Worm (Caenorhabditis elegans) whole organism, L1 larva: ENCODE data around the gene sod-1.

Source experiments
- C04F5.9 ChIP-seq: sonication (generic microtip); optimal IDR thresholded peaks from 2 replicates; lab custom pipeline; 2016; ENCODE audit warnings: missing genetic modification characterization, missing compliant biosample characterization
- C16A3.4 ChIP-seq: fragments of 150-350 bp; optimal IDR thresholded peaks from 2 replicates; lab custom pipeline; 2014; ENCODE audit warnings: missing biosample characterization, missing genetic modification characterization
- Y116A8C.19 ChIP-seq: sonication (generic microtip); optimal IDR thresholded peaks from 2 replicates; lab custom pipeline; 2016; ENCODE audit warnings: missing compliant biosample characterization, missing genetic modification characterization, borderline replicate concordance
- alr-1 ChIP-seq: fragments of 200-800 bp; sonication (Bioruptor generic); optimal IDR thresholded peaks from 2 replicates; lab custom pipeline; 2018; ENCODE audit warnings: borderline replicate concordance, mild to moderate bottlenecking, missing genetic modification characterization, missing compliant biosample characterization
- ceh-63 ChIP-seq: fragments of 200-800 bp; sonication (Bioruptor generic); optimal IDR thresholded peaks from 2 replicates; lab custom pipeline; 2018; ENCODE audit warnings: mild to moderate bottlenecking, missing genetic modification characterization, missing compliant biosample characterization
- ceh-8 ChIP-seq: fragments of 200-800 bp; sonication (Bioruptor generic); optimal IDR thresholded peaks from 2 replicates; lab custom pipeline; 2018; ENCODE audit warnings: mild to moderate bottlenecking, missing genetic modification characterization, moderate library complexity, missing compliant biosample characterization
- ceh-82 ChIP-seq, 3 experiments: fragments of 150-350 bp in 1 of 3; sonication (generic microtip) in 2 of 3; optimal IDR thresholded peaks; 2 replicates each; lab custom pipeline; 2014 to 2017; ENCODE audit warnings: missing biosample characterization in 3 of 3, missing genetic modification characterization in 3 of 3
- ceh-90 ChIP-seq: sonication (generic microtip); optimal IDR thresholded peaks from 2 replicates; lab custom pipeline; 2016; ENCODE audit warnings: missing genetic modification characterization, missing compliant biosample characterization
- ces-1 ChIP-seq: fragments of 150-350 bp; optimal IDR thresholded peaks from 2 replicates; lab custom pipeline; 2014; ENCODE audit warnings: missing biosample characterization, missing genetic modification reagents, missing genetic modification characterization
- dpl-1 ChIP-seq, 3 experiments: fragments of 150-350 bp in 2 of 3; sonication (generic microtip) in 1 of 3; optimal IDR thresholded peaks; 2 replicates each; lab custom pipeline; 2014 to 2017; ENCODE audit warnings: missing biosample characterization in 3 of 3, missing genetic modification characterization in 3 of 3, missing genetic modification reagents in 3 of 3
- dsc-1 ChIP-seq: sonication (generic microtip); optimal IDR thresholded peaks from 2 replicates; lab custom pipeline; 2016; ENCODE audit warnings: mild to moderate bottlenecking, missing genetic modification characterization, missing compliant biosample characterization
- efl-1 ChIP-seq, 4 experiments: fragments of 150-350 bp; optimal IDR thresholded peaks in 3 of 4; peaks in 1 of 4; 1 replicate in 1 of 4; 2 replicates in 3 of 4; lab custom pipeline; 2014; ENCODE audit warnings: missing biosample characterization in 2 of 4, missing genetic modification characterization in 2 of 4, missing genetic modification reagents in 2 of 4
- efl-3 ChIP-seq: fragments of 200-800 bp; sonication (Bioruptor generic); optimal IDR thresholded peaks from 2 replicates; lab custom pipeline; 2018; ENCODE audit warnings: mild to moderate bottlenecking, missing genetic modification characterization, missing compliant biosample characterization
- egl-13 ChIP-seq: sonication (generic microtip); optimal IDR thresholded peaks from 2 replicates; lab custom pipeline; 2016; ENCODE audit warnings: missing genotype, missing genetic modification reagents, missing genetic modification characterization, missing compliant biosample characterization
- egl-27 ChIP-seq, 2 experiments: fragments of 150-350 bp in 1 of 2; sonication (generic microtip); optimal IDR thresholded peaks; 3 replicates each; lab custom pipeline; 2017 to 2018; ENCODE audit warnings: missing biosample characterization in 2 of 2, missing genetic modification characterization in 2 of 2, missing genetic modification reagents in 2 of 2
- fos-1 ChIP-seq: fragments of 150-350 bp; optimal IDR thresholded peaks from 2 replicates; lab custom pipeline; 2014; ENCODE audit warnings: missing biosample characterization, missing genetic modification characterization
- irx-1 ChIP-seq: sonication (generic microtip); optimal IDR thresholded peaks from 2 replicates; lab custom pipeline; 2016; ENCODE audit warnings: missing genetic modification characterization, missing compliant biosample characterization
- lin-14 ChIP-seq: fragments of 200-800 bp; sonication (Bioruptor generic); optimal IDR thresholded peaks from 2 replicates; lab custom pipeline; 2018; ENCODE audit warnings: mild to moderate bottlenecking, missing genetic modification characterization, moderate library complexity, missing compliant biosample characterization
- lin-15B ChIP-seq: fragments of 150-350 bp; sonication (generic microtip); optimal IDR thresholded peaks from 3 replicates; lab custom pipeline; 2014; ENCODE audit warnings: missing biosample characterization, missing genetic modification characterization
- lin-35 ChIP-seq, 2 experiments: fragments of 150-350 bp; optimal IDR thresholded peaks; 2 replicates each; lab custom pipeline; 2014; ENCODE audit warnings: missing biosample characterization in 2 of 2, missing genetic modification characterization in 2 of 2, missing genetic modification reagents in 2 of 2
- lin-39 ChIP-seq: fragments of 150-350 bp; optimal IDR thresholded peaks from 2 replicates; lab custom pipeline; 2014; ENCODE audit warnings: missing biosample characterization, missing genetic modification reagents, missing genetic modification characterization
- mef-2 ChIP-seq: fragments of 150-350 bp; optimal IDR thresholded peaks from 2 replicates; lab custom pipeline; 2014; ENCODE audit warnings: missing biosample characterization, missing genetic modification characterization
- mep-1 ChIP-seq: fragments of 150-350 bp; optimal IDR thresholded peaks from 2 replicates; lab custom pipeline; 2014; ENCODE audit warnings: missing biosample characterization, missing genetic modification characterization
- nhr-12 ChIP-seq: sonication (generic microtip); optimal IDR thresholded peaks from 2 replicates; lab custom pipeline; 2017; ENCODE audit warnings: missing biosample characterization, missing genetic modification characterization
- nhr-47 ChIP-seq: sonication (generic microtip); optimal IDR thresholded peaks from 2 replicates; lab custom pipeline; 2016; ENCODE audit warnings: mild to moderate bottlenecking, missing genetic modification characterization, moderate library complexity, missing compliant biosample characterization
- nhr-71 ChIP-seq: sonication (generic microtip); optimal IDR thresholded peaks from 2 replicates; lab custom pipeline; 2016; ENCODE audit warnings: mild to moderate bottlenecking, missing genetic modification characterization, moderate library complexity, missing compliant biosample characterization
- nhr-76 ChIP-seq: sonication (generic microtip); optimal IDR thresholded peaks from 2 replicates; lab custom pipeline; 2017; ENCODE audit warnings: missing biosample characterization, missing genetic modification characterization
- pqm-1 ChIP-seq: sonication (generic microtip); optimal IDR thresholded peaks from 3 replicates; lab custom pipeline; 2017; ENCODE audit warnings: missing biosample characterization, missing genetic modification characterization
- snpc-4 ChIP-seq: fragments of 150-350 bp; optimal IDR thresholded peaks from 2 replicates; lab custom pipeline; 2014; ENCODE audit warnings: missing biosample characterization, missing genetic modification characterization
- sox-4 ChIP-seq: sonication (generic microtip); optimal IDR thresholded peaks from 2 replicates; lab custom pipeline; 2016; ENCODE audit warnings: missing genetic modification characterization, missing compliant biosample characterization
- sptf-1 ChIP-seq: fragments of 150-350 bp; optimal IDR thresholded peaks from 2 replicates; lab custom pipeline; 2014; ENCODE audit warnings: missing biosample characterization, missing genetic modification characterization
- sup-37 ChIP-seq: fragments of 200-800 bp; sonication (Bioruptor generic); optimal IDR thresholded peaks from 2 replicates; lab custom pipeline; 2018; ENCODE audit warnings: mild to moderate bottlenecking, missing genetic modification characterization, missing compliant biosample characterization
- swsn-7 ChIP-seq: sonication (generic microtip); optimal IDR thresholded peaks from 2 replicates; lab custom pipeline; 2016; ENCODE audit warnings: missing genetic modification characterization, missing compliant biosample characterization
- tbx-2 ChIP-seq: sonication (generic microtip); optimal IDR thresholded peaks from 2 replicates; lab custom pipeline; 2016; ENCODE audit warnings: missing genetic modification characterization, missing compliant biosample characterization
- unc-130 ChIP-seq: fragments of 150-350 bp; optimal IDR thresholded peaks from 2 replicates; lab custom pipeline; 2017; ENCODE audit warnings: missing biosample characterization, missing genetic modification characterization, inconsistent platforms
- unc-30 ChIP-seq: sonication (generic microtip); optimal IDR thresholded peaks from 2 replicates; lab custom pipeline; 2017; ENCODE audit warnings: missing biosample characterization, missing genetic modification characterization
- unc-62 ChIP-seq: fragments of 150-350 bp; optimal IDR thresholded peaks from 2 replicates; lab custom pipeline; 2014; ENCODE audit warnings: missing biosample characterization, missing genetic modification reagents, missing genetic modification characterization
- unc-86 ChIP-seq: sonication (generic microtip); optimal IDR thresholded peaks from 2 replicates; lab custom pipeline; 2016; ENCODE audit warnings: missing genetic modification characterization, missing compliant biosample characterization
- unc-98 ChIP-seq: fragments of 200-800 bp; sonication (Bioruptor generic); IDR thresholded peaks from 2 replicates; pipeline ENCODE4 v1.3.6; 2022; ENCODE audit warnings: missing genetic modification characterization, missing compliant biosample characterization
- vab-15 ChIP-seq: sonication (generic microtip); optimal IDR thresholded peaks from 2 replicates; lab custom pipeline; 2017; ENCODE audit warnings: missing genotype, mild to moderate bottlenecking, missing genetic modification characterization, missing compliant biosample characterization
- xbp-1 ChIP-seq: sonication (generic microtip); optimal IDR thresholded peaks from 2 replicates; lab custom pipeline; 2016; ENCODE audit warnings: missing genetic modification characterization, missing compliant biosample characterization
- ztf-11 ChIP-seq, 2 experiments: sonication (generic microtip); optimal IDR thresholded peaks; 2 replicates each; lab custom pipeline; 2016 to 2017; ENCODE audit warnings: missing genetic modification characterization in 2 of 2, missing biosample characterization in 1 of 2, missing compliant biosample characterization in 1 of 2

sod-1 gene

DNA sequence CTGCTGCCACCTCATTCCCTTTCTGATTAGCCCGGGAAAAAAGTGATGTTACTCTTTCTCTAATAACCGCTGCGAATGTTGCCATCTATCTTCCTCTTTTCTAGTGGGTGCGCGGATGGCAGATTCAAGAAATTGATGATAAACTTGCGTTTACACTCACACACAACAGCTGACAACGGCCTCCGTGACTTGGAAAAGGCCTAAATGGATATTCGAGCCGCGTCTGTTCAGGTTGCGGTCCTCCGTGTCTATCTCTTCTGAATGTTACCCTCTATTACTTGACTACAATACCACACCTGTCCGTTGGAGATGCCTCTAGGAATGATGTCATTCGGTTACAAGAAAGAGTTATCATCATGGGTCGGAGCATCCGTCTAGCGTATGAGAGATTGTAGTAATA is 37.2 kb downstream of the sod-1 start:
- TF ChIP-seq mef-2: no peak
- TF ChIP-seq efl-1 (optimal IDR thresholded peaks at IDR 0.05; lab: Kevin White, UChicago): no peak
- peak in 1 of 2 experiments; percentile 71 for TF ChIP-seq efl-1 (GFP tag; optimal IDR thresholded peaks at IDR 0.05 in 1 of 2; lab: Kevin White, UChicago)
- TF ChIP-seq irx-1: no peak
- peak; percentile 4 for TF ChIP-seq nhr-71 (tag; lab: Kevin White, UChicago)
- no peak for TF ChIP-seq lin-15B (tag; lab: Kevin White, UChicago)
- no peak for TF ChIP-seq sup-37 (GFP tag; lab: Kevin White, UChicago)
- TF ChIP-seq, all 84 proteins: peak for 2

DNA sequence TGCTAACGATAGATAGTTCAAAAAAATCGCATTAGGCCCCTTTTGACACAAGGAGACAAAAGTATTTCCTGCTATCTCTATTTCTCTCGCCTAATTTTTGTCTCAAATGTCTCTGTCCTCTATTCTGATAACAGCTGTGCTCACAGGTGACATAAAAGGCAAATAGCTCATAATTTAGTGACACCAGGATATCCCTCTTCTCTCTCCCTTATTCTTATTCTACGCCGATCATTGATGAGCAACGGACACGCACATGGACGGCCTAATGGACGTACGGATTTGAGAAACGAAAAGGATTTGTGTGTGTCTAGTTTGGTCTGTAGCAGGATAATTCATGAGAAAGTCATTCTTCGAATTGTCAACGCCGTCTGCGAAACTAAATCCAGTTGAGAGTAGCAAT is 37.7 kb downstream of the sod-1 start:
- TF ChIP-seq ceh-90 (tag; lab: Kevin White, UChicago) (no peak), unc-86 (tag; lab: Kevin White, UChicago) (peak; percentile 36), tbx-2 (tag; lab: Kevin White, UChicago) (peak; percentile 29), nhr-76 (tag; lab: Kevin White, UChicago) (no peak), efl-1 (optimal IDR thresholded peaks at IDR 0.05; lab: Kevin White, UChicago) (no peak), efl-1 (GFP tag; optimal IDR thresholded peaks at IDR 0.05 in 1 of 2; lab: Kevin White, UChicago) (peak in 1 of 2 experiments; percentile 88), egl-13 (tag; lab: Kevin White, UChicago) (peak; percentile 19), dsc-1 (tag; lab: Kevin White, UChicago) (peak; percentile 41), ztf-11 (tag; optimal IDR thresholded peaks at IDR 0.05; lab: Kevin White, UChicago) (peak in 1 of 2 experiments; percentile 50)
- TF ChIP-seq, all 84 proteins: peak for 6

- TF ChIP-seq Y116A8C.19 (tag; lab: Kevin White, UChicago) (no peak), lin-14 (peak; percentile 5), lin-35 (GFP tag; optimal IDR thresholded peaks at IDR 0.05; lab: Kevin White, UChicago) (no peak)
Observed at ce11 chrII:6934729-6935128, 39.0 kb downstream of the sod-1 start.

DNA sequence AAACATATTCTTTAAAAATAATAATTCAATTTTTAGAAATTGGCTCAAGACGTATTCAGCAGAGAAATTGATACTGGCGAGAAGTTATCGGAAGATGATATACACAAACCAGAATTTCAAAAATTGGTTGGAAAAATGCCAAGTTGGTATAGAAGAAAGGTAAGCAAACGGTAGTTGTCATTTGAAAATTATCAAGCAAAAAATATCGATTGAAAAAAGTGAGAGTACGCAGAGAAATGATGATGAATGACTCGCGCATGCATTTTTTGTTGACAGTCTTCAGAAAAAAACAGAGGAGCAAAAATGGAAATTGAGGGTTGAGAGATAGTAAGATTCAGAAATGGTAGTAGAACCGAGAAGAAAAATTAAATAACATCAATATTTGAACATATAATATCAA is 40.7 kb downstream of the sod-1 start:
- TF ChIP-seq unc-98 (no peak), ceh-8 (GFP tag; lab: Kevin White, UChicago) (no peak), efl-1 (optimal IDR thresholded peaks at IDR 0.05; lab: Kevin White, UChicago) (no peak), efl-1 (GFP tag; optimal IDR thresholded peaks at IDR 0.05 in 1 of 2; lab: Kevin White, UChicago) (peak in 1 of 2 experiments; percentile 11), ceh-82 (tag; optimal IDR thresholded peaks at IDR 0.05; lab: Kevin White, UChicago) (no peak)
- TF ChIP-seq, all 84 proteins: peak for 1

DNA sequence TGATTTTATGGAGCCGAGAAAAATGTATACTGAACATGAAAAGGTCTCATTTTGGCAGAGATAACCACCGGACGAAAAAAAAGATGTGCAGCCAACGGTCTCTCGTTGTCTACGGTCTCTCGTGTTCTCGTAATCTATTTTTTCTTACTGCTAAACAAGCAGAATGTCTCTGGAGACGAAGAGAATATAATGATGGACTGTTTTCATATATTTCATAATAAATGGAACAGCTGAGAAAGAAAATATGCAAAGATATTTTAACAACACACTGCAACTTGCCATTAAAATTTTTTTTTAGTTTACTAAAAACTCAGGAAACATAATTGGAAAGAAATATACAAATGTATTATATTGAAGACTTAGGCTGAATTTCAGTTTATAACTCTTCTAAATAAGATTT is 43.6 kb downstream of the sod-1 start:
- TF ChIP-seq ztf-11 (tag; optimal IDR thresholded peaks at IDR 0.05; lab: Kevin White, UChicago): no peak
- TF ChIP-seq xbp-1 (tag; lab: Kevin White, UChicago): no peak
- TF ChIP-seq ces-1 (GFP tag; lab: Kevin White, UChicago): no peak
- TF ChIP-seq lin-14: peak; percentile 17
- no peak for TF ChIP-seq nhr-47
- no peak for TF ChIP-seq C16A3.4 (tag; lab: Kevin White, UChicago)
- no peak for TF ChIP-seq swsn-7 (tag; lab: Kevin White, UChicago)
- no peak for TF ChIP-seq dpl-1 (GFP tag; optimal IDR thresholded peaks at IDR 0.05; lab: Kevin White, UChicago)
- TF ChIP-seq lin-15B (tag; lab: Kevin White, UChicago): no peak
- no peak for TF ChIP-seq unc-130
- TF ChIP-seq vab-15 (tag; lab: Kevin White, UChicago): no peak
- no peak for TF ChIP-seq efl-1 (optimal IDR thresholded peaks at IDR 0.05; lab: Kevin White, UChicago)
- no peak for TF ChIP-seq efl-1 (GFP tag; optimal IDR thresholded peaks at IDR 0.05 in 1 of 2; lab: Kevin White, UChicago)
- no peak for TF ChIP-seq unc-30 (tag; lab: Kevin White, UChicago)
- no peak for TF ChIP-seq sup-37 (GFP tag; lab: Kevin White, UChicago)
- no peak for TF ChIP-seq sptf-1
- no peak for TF ChIP-seq ceh-63 (GFP tag; lab: Kevin White, UChicago)
- no peak for TF ChIP-seq egl-27 (tag; optimal IDR thresholded peaks at IDR 0.05; lab: Kevin White, UChicago)
- peak; percentile 7 for TF ChIP-seq mep-1 (tag; lab: Kevin White, UChicago)
- no peak for TF ChIP-seq alr-1
- no peak for TF ChIP-seq nhr-76 (tag; lab: Kevin White, UChicago)
- no peak for TF ChIP-seq lin-35 (GFP tag; optimal IDR thresholded peaks at IDR 0.05; lab: Kevin White, UChicago)
- peak; percentile 1 for TF ChIP-seq nhr-71 (tag; lab: Kevin White, UChicago)
- no peak for TF ChIP-seq C04F5.9 (tag; lab: Kevin White, UChicago)
- TF ChIP-seq Y116A8C.19 (tag; lab: Kevin White, UChicago): no peak
- TF ChIP-seq nhr-12 (tag; lab: Kevin White, UChicago): no peak
- peak; percentile 19 for TF ChIP-seq snpc-4 (tag; lab: Kevin White, UChicago)
- TF ChIP-seq unc-62: no peak
- no peak for TF ChIP-seq efl-3
- TF ChIP-seq sox-4 (tag; lab: Kevin White, UChicago): no peak
- TF ChIP-seq fos-1 (tag; lab: Kevin White, UChicago): no peak
- TF ChIP-seq ceh-8 (GFP tag; lab: Kevin White, UChicago): no peak
- no peak for TF ChIP-seq lin-39
- TF ChIP-seq pqm-1 (tag; lab: Kevin White, UChicago): no peak
